Worm (Caenorhabditis elegans): ENCODE results near the gene C27H6.9.

Gene C27H6.9

DNA sequence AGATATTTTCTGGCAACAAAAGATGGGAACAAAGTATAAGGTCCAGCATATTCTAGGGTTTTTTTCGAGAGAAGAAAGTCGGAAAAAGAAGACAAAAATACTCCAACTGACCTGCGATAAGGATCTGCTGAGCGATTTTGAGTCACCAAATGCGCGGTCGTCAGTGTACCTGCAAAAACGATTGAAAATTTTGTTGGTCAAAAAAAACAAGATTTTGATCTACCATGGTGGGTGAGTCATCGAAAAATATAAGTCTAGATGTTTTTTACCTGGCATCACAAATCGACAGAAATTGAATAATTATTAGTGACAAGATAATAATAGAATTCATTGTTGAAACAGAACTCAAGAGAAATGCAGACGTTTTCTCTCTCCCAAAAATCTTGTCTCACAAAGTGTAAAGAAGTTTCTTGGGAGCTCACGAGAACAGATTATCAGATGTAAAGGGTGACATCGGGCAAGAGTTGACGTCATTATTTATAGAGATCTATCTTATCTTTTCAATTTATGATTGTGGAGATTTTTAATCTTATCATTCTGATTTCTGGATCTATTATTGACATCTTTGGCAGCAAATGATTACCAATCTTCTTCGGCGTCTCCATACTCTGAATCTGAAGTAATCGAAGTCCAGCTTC lies 2.7 kb downstream of the C27H6.9 start:
- peak; percentile 21 for TF ChIP-seq nhr-11 (tag; optimal IDR thresholded peaks at IDR 0.05)
- TF ChIP-seq dmd-9 (GFP tag; IDR thresholded peaks at IDR 0.05) = no peak
- no peak for TF ChIP-seq ztf-11 (tag; optimal IDR thresholded peaks at IDR 0.05)
- no peak for TF ChIP-seq daf-12 (tag; optimal IDR thresholded peaks at IDR 0.05)
- peak in 1 of 2 experiments; percentile 97 for TF ChIP-seq unc-62 (GFP tag; optimal IDR thresholded peaks at IDR 0.05 in 1 of 2)
- no peak for TF ChIP-seq unc-62 (tag; optimal IDR thresholded peaks at IDR 0.05)
- no peak for TF ChIP-seq mdt-29 (GFP tag; IDR thresholded peaks at IDR 0.05)
- peak; percentile 11 for TF ChIP-seq hlh-11 (tag; optimal IDR thresholded peaks at IDR 0.05)

ce11 chrV:9986177-9986576 lies 3.5 kb downstream of the C27H6.9 start, which contains the start of gene rmd-2:
Gene rmd-2, minus strand, starts transcription at chrV:9986277.
- TF ChIP-seq lin-15B (tag; optimal IDR thresholded peaks at IDR 0.05) (no peak), hlh-11 (tag; optimal IDR thresholded peaks at IDR 0.05) (peak; percentile 28), nhr-10 (tag; optimal IDR thresholded peaks at IDR 0.05) (no peak)

DNA sequence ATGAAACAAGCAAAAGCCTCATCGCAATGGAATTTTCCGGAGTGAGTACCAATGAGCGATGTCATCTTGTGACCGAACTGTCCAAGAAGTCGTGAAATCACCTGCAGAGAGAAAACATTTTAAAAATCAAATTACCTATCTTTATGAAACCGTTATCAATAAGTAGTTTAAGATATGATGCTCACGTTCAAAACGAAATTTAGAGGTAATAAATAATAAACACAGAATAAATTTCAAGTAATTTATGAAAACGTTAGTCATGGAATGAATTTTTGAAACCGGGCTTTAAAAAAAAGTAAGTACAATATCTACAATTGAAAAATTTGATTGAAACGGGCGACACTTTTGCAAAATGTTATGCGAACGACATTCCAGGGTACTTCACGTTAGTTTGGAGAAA lies 5.0 kb downstream of the C27H6.9 start, which contains the start of gene C27H6.8:
Gene C27H6.8, minus strand, starts transcription at position 101 of the 400 bp plus-strand sequence.
- no peak for TF ChIP-seq mep-1 (tag; optimal IDR thresholded peaks at IDR 0.05)
- TF ChIP-seq aly-2 (tag; optimal IDR thresholded peaks at IDR 0.05) = no peak
- no peak for TF ChIP-seq tra-1 (GFP tag; IDR thresholded peaks at IDR 0.05)
- TF ChIP-seq ceh-32 (tag; optimal IDR thresholded peaks at IDR 0.05; ENCODE audit: poor library complexity) = no peak
- no peak for TF ChIP-seq snpc-4 (tag; optimal IDR thresholded peaks at IDR 0.05)
- no peak for TF ChIP-seq dmd-8 (GFP tag; IDR thresholded peaks at IDR 0.05)
- TF ChIP-seq unc-130 (GFP tag; optimal IDR thresholded peaks at IDR 0.05) = no peak
- no peak for TF ChIP-seq ceh-44 (GFP tag; IDR thresholded peaks at IDR 0.05)
- TF ChIP-seq nhr-42 (GFP tag; IDR thresholded peaks at IDR 0.05) = no peak

- TF ChIP-seq aha-1 (tag) = peak; percentile 70
- no peak for TF ChIP-seq tra-1 (GFP tag; IDR thresholded peaks at IDR 0.05)
These were observed 8.9 kb downstream of the C27H6.9 start, which contains the start of the genes rde-1 and trpp-6 for ce11 chrV:9991610-9992009. Gene rde-1, minus strand, starts transcription at chrV:9991642. Gene trpp-6, plus strand, starts transcription at chrV:9991895.

ce11 chrV:9995791-9996190 lies 13.1 kb downstream of the C27H6.9 start, which contains the start of gene K08H10.6:
Gene K08H10.6, minus strand, starts transcription at chrV:9995891.
- TF ChIP-seq vab-7 (GFP tag; IDR thresholded peaks at IDR 0.05) = no peak
- no peak for TF ChIP-seq tag-97 (GFP tag; IDR thresholded peaks at IDR 0.05)
- no peak for TF ChIP-seq ceh-20 (GFP tag; IDR thresholded peaks at IDR 0.05)
- no peak for TF ChIP-seq fkh-10 (GFP tag; optimal IDR thresholded peaks at IDR 0.05)
- no peak for TF ChIP-seq aly-2 (tag; optimal IDR thresholded peaks at IDR 0.05)
- no peak for TF ChIP-seq T26A8.4 (GFP tag; IDR thresholded peaks at IDR 0.05)
- TF ChIP-seq mxl-2 (GFP tag; conservative IDR thresholded peaks at IDR 0.05) = no peak
- TF ChIP-seq php-3 (GFP tag; IDR thresholded peaks at IDR 0.05) = no peak
- TF ChIP-seq dmd-8 (GFP tag; IDR thresholded peaks at IDR 0.05) = no peak
- TF ChIP-seq saeg-2 (GFP tag; IDR thresholded peaks at IDR 0.05) = no peak
- no peak for TF ChIP-seq ces-1 (GFP tag; optimal IDR thresholded peaks at IDR 0.05)
- TF ChIP-seq Y105C5A.15 (GFP tag; IDR thresholded peaks at IDR 0.05) = no peak

- no peak for TF ChIP-seq aha-1 (tag)
- no peak for TF ChIP-seq daf-19 (GFP tag; conservative IDR thresholded peaks at IDR 0.05)
- TF ChIP-seq nhr-77 (tag; optimal IDR thresholded peaks at IDR 0.05) = no peak
- no peak for TF ChIP-seq ceh-32 (tag; optimal IDR thresholded peaks at IDR 0.05; ENCODE audit: poor library complexity)
- no peak for TF ChIP-seq aly-2 (tag; optimal IDR thresholded peaks at IDR 0.05)
- TF ChIP-seq ceh-82 (tag; optimal IDR thresholded peaks at IDR 0.05) = no peak
- no peak for TF ChIP-seq unc-62 (GFP tag; optimal IDR thresholded peaks at IDR 0.05 in 1 of 2)
- TF ChIP-seq unc-62 (tag; optimal IDR thresholded peaks at IDR 0.05) = no peak
- TF ChIP-seq Y75B8A.6 (GFP tag; IDR thresholded peaks at IDR 0.05) = no peak
These were observed 18.1 kb downstream of the C27H6.9 start, which contains the start of gene K08H10.10 for ce11 chrV:10000760-10001159. Gene K08H10.10, plus strand, starts transcription at chrV:10001060.

Data from whole organism, L4 larva.